Worm (Caenorhabditis elegans) whole organism, L3 larva: Measurements from ENCODE around the gene F48E8.2.

ENCODE experiments used
- R02D3.7 ChIP-seq: fragments of 150-350 bp; optimal IDR thresholded peaks from 2 replicates; lab custom pipeline; 2014; ENCODE audit warnings: missing biosample characterization, missing genetic modification characterization
- ZK546.5 ChIP-seq: sonication (generic microtip); optimal IDR thresholded peaks from 2 replicates; lab custom pipeline; 2017; ENCODE audit warnings: missing biosample characterization, missing genetic modification characterization
- aly-2 ChIP-seq: fragments of 150-350 bp; optimal IDR thresholded peaks from 2 replicates; lab custom pipeline; 2014; ENCODE audit warnings: missing biosample characterization, missing genetic modification characterization
- ceh-16 ChIP-seq: sonication (generic microtip); optimal IDR thresholded peaks from 2 replicates; lab custom pipeline; 2017; ENCODE audit warnings: missing biosample characterization, missing genetic modification characterization
- ceh-28 ChIP-seq: fragments of 150-350 bp; optimal IDR thresholded peaks from 2 replicates; lab custom pipeline; 2014; ENCODE audit warnings: missing biosample characterization, missing genetic modification reagents, missing genetic modification characterization
- ceh-82 ChIP-seq: fragments of 150-350 bp; optimal IDR thresholded peaks from 2 replicates; lab custom pipeline; 2014; ENCODE audit warnings: missing biosample characterization, missing genetic modification characterization
- ceh-9 ChIP-seq: sonication (generic microtip); optimal IDR thresholded peaks from 2 replicates; lab custom pipeline; 2018; ENCODE audit warnings: missing biosample characterization, missing genetic modification characterization
- daf-12 ChIP-seq: fragments of 150-350 bp; optimal IDR thresholded peaks from 2 replicates; lab custom pipeline; 2014; ENCODE audit warnings: missing biosample characterization, missing genetic modification reagents, missing genetic modification characterization
- egl-27 ChIP-seq: sonication (generic microtip); optimal IDR thresholded peaks from 4 replicates; lab custom pipeline; 2017; ENCODE audit warnings: missing biosample characterization, missing genetic modification reagents, missing genetic modification characterization
- egl-5 ChIP-seq: fragments of 150-350 bp; optimal IDR thresholded peaks from 2 replicates; lab custom pipeline; 2017; ENCODE audit warnings: missing biosample characterization, missing genetic modification reagents, missing genetic modification characterization, inconsistent platforms
- elt-1 ChIP-seq: fragments of 150-350 bp; optimal IDR thresholded peaks from 2 replicates; lab custom pipeline; 2014; ENCODE audit warnings: missing biosample characterization, missing genetic modification characterization
- elt-2 ChIP-seq: sonication (generic microtip); optimal IDR thresholded peaks from 2 replicates; lab custom pipeline; 2016; ENCODE audit warnings: missing genetic modification reagents, mild to moderate bottlenecking, missing genetic modification characterization, missing compliant biosample characterization
- elt-3 ChIP-seq, 3 experiments: fragments of 150-350 bp in 1 of 3; sonication (generic microtip) in 2 of 3; optimal IDR thresholded peaks; 2 replicates in 2 of 3; 4 replicates in 1 of 3; lab custom pipeline; 2014 to 2017; ENCODE audit warnings: missing biosample characterization in 3 of 3, missing genetic modification characterization in 3 of 3
- eor-1 ChIP-seq, 2 experiments: fragments of 150-350 bp; optimal IDR thresholded peaks; 2 replicates each; lab custom pipeline; 2014 to 2018; ENCODE audit warnings: missing biosample characterization in 2 of 2, missing genetic modification characterization in 2 of 2
- fkh-10 ChIP-seq: sonication (generic microtip); optimal IDR thresholded peaks from 2 replicates; lab custom pipeline; 2017; ENCODE audit warnings: missing biosample characterization, missing genetic modification reagents, missing genetic modification characterization
- fkh-2 ChIP-seq: fragments of 150-350 bp; optimal IDR thresholded peaks from 2 replicates; lab custom pipeline; 2014; ENCODE audit warnings: missing biosample characterization, missing genetic modification reagents, missing genetic modification characterization
- fos-1 ChIP-seq: fragments of 150-350 bp; optimal IDR thresholded peaks from 2 replicates; lab custom pipeline; 2014; ENCODE audit warnings: missing biosample characterization, missing genetic modification characterization
- jun-1 ChIP-seq: fragments of 150-350 bp; optimal IDR thresholded peaks from 2 replicates; lab custom pipeline; 2014; ENCODE audit warnings: missing biosample characterization, missing genetic modification reagents, missing genetic modification characterization
- lin-15B ChIP-seq: fragments of 150-350 bp; optimal IDR thresholded peaks from 2 replicates; lab custom pipeline; 2014; ENCODE audit warnings: missing biosample characterization, missing genetic modification characterization
- lsy-12 ChIP-seq: sonication (generic microtip); optimal IDR thresholded peaks from 2 replicates; lab custom pipeline; 2016; ENCODE audit warnings: mild to moderate bottlenecking, missing genetic modification characterization, missing compliant biosample characterization
- mdl-1 ChIP-seq: fragments of 150-350 bp; optimal IDR thresholded peaks from 2 replicates; lab custom pipeline; 2014; ENCODE audit warnings: missing biosample characterization, missing genetic modification characterization
- mml-1 ChIP-seq: fragments of 150-350 bp; sonication (generic microtip); optimal IDR thresholded peaks from 3 replicates; lab custom pipeline; 2014; ENCODE audit warnings: missing biosample characterization, missing genetic modification characterization
- nfya-1 ChIP-seq: sonication (generic microtip); optimal IDR thresholded peaks from 2 replicates; lab custom pipeline; 2017; ENCODE audit warnings: missing genetic modification characterization, mild to moderate bottlenecking, missing compliant biosample characterization, antibody characterized with exemption, moderate library complexity; ENCODE audit not compliant: insufficient read depth
- nhr-11 ChIP-seq: fragments of 150-350 bp; optimal IDR thresholded peaks from 2 replicates; lab custom pipeline; 2014; ENCODE audit warnings: missing biosample characterization, missing genetic modification characterization
- nhr-12 ChIP-seq: fragments of 150-350 bp; optimal IDR thresholded peaks from 2 replicates; lab custom pipeline; 2014; ENCODE audit warnings: missing biosample characterization, missing genetic modification characterization
- nhr-23 ChIP-seq: fragments of 150-350 bp; optimal IDR thresholded peaks from 2 replicates; lab custom pipeline; 2014; ENCODE audit warnings: missing biosample characterization, missing genetic modification reagents, missing genetic modification characterization
- nhr-237 ChIP-seq: fragments of 150-350 bp; optimal IDR thresholded peaks from 2 replicates; lab custom pipeline; 2014; ENCODE audit warnings: missing biosample characterization, missing genetic modification characterization
- nhr-25 ChIP-seq: sonication (generic microtip); optimal IDR thresholded peaks from 2 replicates; lab custom pipeline; 2017; ENCODE audit warnings: missing biosample characterization, missing genetic modification characterization
- nhr-28 ChIP-seq: fragments of 150-350 bp; optimal IDR thresholded peaks from 2 replicates; lab custom pipeline; 2014; ENCODE audit warnings: missing biosample characterization, missing genetic modification characterization
- nhr-43 ChIP-seq: sonication (generic microtip); optimal IDR thresholded peaks from 2 replicates; lab custom pipeline; 2016; ENCODE audit warnings: mild to moderate bottlenecking, missing genetic modification characterization, missing compliant biosample characterization; ENCODE audit not compliant: poor library complexity, severe bottlenecking
- nhr-67 ChIP-seq: fragments of 150-350 bp; optimal IDR thresholded peaks from 2 replicates; lab custom pipeline; 2014; ENCODE audit warnings: missing biosample characterization, missing genetic modification characterization
- nhr-76 ChIP-seq: fragments of 150-350 bp; sonication (generic microtip); optimal IDR thresholded peaks from 5 replicates; lab custom pipeline; 2014; ENCODE audit warnings: missing biosample characterization, missing genetic modification characterization
- nhr-77 ChIP-seq: fragments of 150-350 bp; optimal IDR thresholded peaks from 2 replicates; lab custom pipeline; 2014; ENCODE audit warnings: missing biosample characterization, missing genetic modification characterization
- pqm-1 ChIP-seq: fragments of 150-350 bp; optimal IDR thresholded peaks from 2 replicates; lab custom pipeline; 2017; ENCODE audit warnings: missing biosample characterization, missing genetic modification characterization, inconsistent platforms
- sea-2 ChIP-seq: fragments of 150-350 bp; sonication (generic microtip); optimal IDR thresholded peaks from 4 replicates; lab custom pipeline; 2014; ENCODE audit warnings: missing biosample characterization, missing genetic modification reagents, missing genetic modification characterization
- skn-1 ChIP-seq: fragments of 150-350 bp; optimal IDR thresholded peaks from 2 replicates; lab custom pipeline; 2014; ENCODE audit warnings: missing biosample characterization, missing genetic modification characterization
- snpc-4 ChIP-seq: fragments of 150-350 bp; optimal IDR thresholded peaks from 2 replicates; lab custom pipeline; 2014; ENCODE audit warnings: missing biosample characterization, missing genetic modification characterization
- tbx-2 ChIP-seq: sonication (generic microtip); optimal IDR thresholded peaks from 2 replicates; lab custom pipeline; 2016; ENCODE audit warnings: mild to moderate bottlenecking, missing genetic modification characterization, missing compliant biosample characterization
- unc-39 ChIP-seq: sonication (generic microtip); optimal IDR thresholded peaks from 4 replicates; lab custom pipeline; 2017; ENCODE audit warnings: missing biosample characterization, missing genetic modification characterization
- unc-62 ChIP-seq: fragments of 150-350 bp; sonication (generic microtip); optimal IDR thresholded peaks from 4 replicates; lab custom pipeline; 2014; ENCODE audit warnings: missing biosample characterization, missing genetic modification reagents, missing genetic modification characterization
- zag-1 ChIP-seq: fragments of 150-350 bp; optimal IDR thresholded peaks from 2 replicates; lab custom pipeline; 2014; ENCODE audit warnings: missing biosample characterization, missing genetic modification characterization
- ztf-11 ChIP-seq: fragments of 150-350 bp; optimal IDR thresholded peaks from 2 replicates; lab custom pipeline; 2014; ENCODE audit warnings: missing biosample characterization, missing genetic modification characterization
- ztf-4 ChIP-seq: fragments of 150-350 bp; optimal IDR thresholded peaks from 2 replicates; lab custom pipeline; 2014; ENCODE audit warnings: missing biosample characterization, missing genetic modification characterization

The F48E8.2 gene

DNA sequence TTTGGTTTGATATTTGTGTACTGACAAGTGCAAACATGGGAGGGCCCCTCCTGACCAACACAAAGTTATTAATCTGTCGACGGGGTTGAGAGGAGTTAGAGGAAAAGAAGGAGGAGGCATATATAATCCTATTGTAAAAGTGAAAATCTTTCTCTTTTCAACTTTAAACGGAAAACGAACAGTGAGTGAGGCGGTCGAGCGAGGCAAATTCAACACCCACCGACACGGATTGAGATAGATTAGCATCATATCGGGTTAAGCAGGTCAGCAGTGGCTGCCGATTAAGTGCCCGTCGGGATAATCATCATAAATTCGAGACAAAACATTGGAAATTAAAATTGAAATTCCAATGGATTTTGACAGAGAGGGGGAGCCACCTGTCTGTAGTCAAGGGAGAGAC is 27.9 kb upstream of the F48E8.2 start:
- TF ChIP-seq ZK546.5 (tag; lab: Kevin White, UChicago) = no peak
- TF ChIP-seq ceh-16 (tag; lab: Kevin White, UChicago) = no peak
- TF ChIP-seq lsy-12 (tag; lab: Kevin White, UChicago) = no peak
- no peak for TF ChIP-seq nhr-23 (tag; lab: Kevin White, UChicago)
- TF ChIP-seq snpc-4 (tag; lab: Kevin White, UChicago) = no peak
- no peak for TF ChIP-seq nhr-67 (tag; lab: Kevin White, UChicago)
- TF ChIP-seq fkh-10 (GFP tag; lab: Kevin White, UChicago) = no peak
- TF ChIP-seq mdl-1 (tag; lab: Kevin White, UChicago) = no peak
- no peak for TF ChIP-seq zag-1 (tag; lab: Kevin White, UChicago)
- no peak for TF ChIP-seq ceh-82 (tag; lab: Kevin White, UChicago)
- TF ChIP-seq aly-2 = no peak

DNA sequence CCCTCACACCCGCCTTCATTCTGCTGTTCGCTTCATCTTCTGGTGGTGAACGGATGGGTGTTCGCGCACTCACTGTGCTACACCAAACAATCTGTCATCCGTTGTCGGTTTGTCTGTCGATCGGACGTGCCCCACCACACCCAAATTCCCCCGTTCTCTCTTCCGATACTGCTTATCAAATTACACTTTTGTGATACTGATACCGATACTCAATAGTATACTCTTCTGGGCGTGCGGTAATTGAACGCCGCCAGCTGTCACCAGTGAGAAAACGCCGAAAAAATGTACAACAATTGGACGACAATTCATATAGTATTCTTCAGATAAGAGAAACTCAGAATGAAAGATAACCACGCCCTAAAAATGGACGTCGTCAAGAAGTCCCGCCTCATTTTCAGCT is 26.1 kb upstream of the F48E8.2 start:
- TF ChIP-seq elt-3 (tag; optimal IDR thresholded peaks at IDR 0.05; lab: Kevin White, UChicago) (peak in 1 of 3 experiments; percentile 70), elt-2 (peak; percentile 44), ztf-11 (no peak), ceh-82 (tag; lab: Kevin White, UChicago) (no peak), nhr-77 (tag; lab: Kevin White, UChicago) (no peak), nhr-237 (tag; lab: Kevin White, UChicago) (no peak), ceh-9 (tag; lab: Kevin White, UChicago) (no peak), elt-1 (no peak), nfya-1 (no peak)

DNA sequence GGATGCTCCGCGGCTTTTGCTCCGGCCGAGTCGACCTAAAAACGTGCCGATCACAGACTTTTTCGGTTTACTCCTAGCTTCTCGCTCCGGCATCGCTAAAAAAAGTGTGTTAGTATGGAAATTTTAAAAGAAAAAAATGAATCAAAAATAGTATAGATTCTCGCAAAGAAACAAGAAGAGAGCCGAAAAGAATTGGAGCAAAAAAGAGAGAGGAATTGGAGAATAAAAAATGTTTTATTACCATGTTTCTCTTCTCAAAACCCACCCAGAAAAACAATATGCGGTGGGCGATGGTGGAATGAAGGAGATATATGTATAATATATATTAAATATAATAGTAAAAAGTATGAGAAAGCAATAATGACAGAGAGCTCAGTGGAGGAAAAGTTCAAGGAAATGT is 23.6 kb upstream of the F48E8.2 start, which contains the start of gene W03A5.6:
Gene W03A5.6 (minus strand): TSS at position 101 of the 400 bp plus-strand sequence.
- TF ChIP-seq unc-62 = no peak
- no peak for TF ChIP-seq jun-1
- TF ChIP-seq nhr-11 (tag; lab: Kevin White, UChicago) = no peak
- no peak for TF ChIP-seq unc-39 (tag; lab: Kevin White, UChicago)
- no peak for TF ChIP-seq ztf-4 (tag; lab: Kevin White, UChicago)
- TF ChIP-seq nhr-77 (tag; lab: Kevin White, UChicago) = no peak
- no peak for TF ChIP-seq pqm-1 (tag; lab: Kevin White, UChicago)
- no peak for TF ChIP-seq daf-12 (tag; lab: Kevin White, UChicago)
- TF ChIP-seq skn-1 = no peak
- TF ChIP-seq ceh-9 (tag; lab: Kevin White, UChicago) = no peak
- no peak for TF ChIP-seq elt-2
- no peak for TF ChIP-seq lsy-12 (tag; lab: Kevin White, UChicago)

DNA sequence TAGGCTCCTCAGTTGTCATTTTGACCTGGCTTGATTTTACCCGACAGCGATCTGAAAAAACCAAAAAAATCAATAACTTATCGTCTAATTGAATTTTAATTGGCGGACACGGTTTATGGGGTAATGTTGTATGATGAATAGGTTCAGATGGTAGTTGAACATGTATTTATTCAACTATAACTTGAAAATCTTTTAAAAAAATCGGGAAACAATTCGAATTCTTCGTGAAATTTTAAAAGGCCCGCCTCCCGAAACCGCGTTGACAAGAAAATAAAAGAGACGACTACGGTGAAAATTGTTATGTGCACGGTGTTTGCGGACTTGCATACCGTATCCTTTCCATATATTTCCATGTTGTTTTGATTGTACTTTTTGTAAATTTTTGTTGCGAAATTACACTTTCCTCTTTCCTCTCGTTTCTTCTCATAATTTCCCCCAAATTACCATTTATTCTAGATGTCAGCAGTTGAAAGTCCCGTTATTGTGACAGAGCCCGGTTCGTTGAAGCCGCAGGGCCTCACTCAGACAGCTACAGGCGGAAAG is 21.4 kb upstream of the F48E8.2 start, which contains the start of the genes T24G10.2 and disl-2:
Gene T24G10.2 (minus strand): TSS at position 51 of the 543 bp plus-strand sequence.
Gene disl-2 (plus strand): TSS at position 457 of the 543 bp plus-strand sequence.
- TF ChIP-seq ceh-16 (tag; lab: Kevin White, UChicago) (no peak), lin-15B (tag; lab: Kevin White, UChicago) (peak; percentile 67), tbx-2 (tag; lab: Kevin White, UChicago) (no peak), R02D3.7 (tag; lab: Kevin White, UChicago) (no peak), mdl-1 (tag; lab: Kevin White, UChicago) (no peak), unc-39 (tag; lab: Kevin White, UChicago) (no peak), eor-1 (tag; optimal IDR thresholded peaks at IDR 0.05; lab: Kevin White, UChicago) (no peak), fos-1 (no peak), egl-5 (tag; lab: Kevin White, UChicago) (no peak), fkh-2 (tag; lab: Kevin White, UChicago) (no peak), elt-1 (no peak), nhr-237 (tag; lab: Kevin White, UChicago) (no peak), nhr-43 (no peak), nhr-11 (tag; lab: Kevin White, UChicago) (no peak), nhr-28 (tag; lab: Kevin White, UChicago) (no peak), nhr-77 (tag; lab: Kevin White, UChicago) (no peak), nhr-76 (tag; lab: Kevin White, UChicago) (peak; percentile 84), fkh-10 (GFP tag; lab: Kevin White, UChicago) (no peak), nhr-12 (no peak), elt-3 (tag; optimal IDR thresholded peaks at IDR 0.05; lab: Kevin White, UChicago) (no peak), ztf-4 (tag; lab: Kevin White, UChicago) (no peak), ceh-9 (tag; lab: Kevin White, UChicago) (no peak), elt-2 (peak; percentile 13), mml-1 (tag; lab: Kevin White, UChicago) (no peak), nhr-67 (tag; lab: Kevin White, UChicago) (no peak), pqm-1 (tag; lab: Kevin White, UChicago) (peak; percentile 12), lsy-12 (tag; lab: Kevin White, UChicago) (no peak), unc-62 (no peak), zag-1 (tag; lab: Kevin White, UChicago) (no peak), nhr-25 (tag; lab: Kevin White, UChicago) (peak; percentile 48), sea-2 (GFP tag; lab: Kevin White, UChicago) (no peak), egl-27 (tag; lab: Kevin White, UChicago) (no peak), nfya-1 (peak; percentile 92), daf-12 (tag; lab: Kevin White, UChicago) (no peak), ceh-28 (tag; lab: Kevin White, UChicago) (peak; percentile 30), ztf-11 (no peak), snpc-4 (tag; lab: Kevin White, UChicago) (peak; percentile 61), aly-2 (no peak), ceh-82 (tag; lab: Kevin White, UChicago) (no peak), ZK546.5 (tag; lab: Kevin White, UChicago) (no peak), nhr-23 (tag; lab: Kevin White, UChicago) (peak; percentile 45)
